Fruit fly (Drosophila melanogaster) whole organism: ENCODE measurements around the gene CG6749.

Experiments used
- Dll ChIP-seq: fragments of >200 bp; optimal IDR thresholded peaks from 2 replicates; lab custom pipeline; 2017
- EcR ChIP-seq, 2 experiments: fragments of >200 bp; optimal IDR thresholded peaks; 2 replicates each; lab custom pipeline; 2017; ENCODE audit warnings: missing biosample characterization in 2 of 2, missing genetic modification characterization in 2 of 2, missing genetic modification reagents in 2 of 2
- pan ChIP-seq: fragments of >200 bp; optimal IDR thresholded peaks from 2 replicates; lab custom pipeline; 2017
- usp ChIP-seq: fragments of >200 bp; optimal IDR thresholded peaks from 2 replicates; lab custom pipeline; 2017; ENCODE audit warnings: missing biosample characterization, missing genetic modification characterization, mixed read lengths

- TF ChIP-seq Dll (lab: Kevin White, UChicago) (no peak), usp (no peak), pan (no peak), EcR (GFP tag; optimal IDR thresholded peaks at IDR 0.05; lab: Kevin White, UChicago) (no peak)
Observed at dm6 chr3L:9776804-9777393, 43.3 kb upstream of the CG6749 start.
